Fruit fly (Drosophila melanogaster): Measurements from ENCODE around the gene CG2871.

CG2871 gene

DNA sequence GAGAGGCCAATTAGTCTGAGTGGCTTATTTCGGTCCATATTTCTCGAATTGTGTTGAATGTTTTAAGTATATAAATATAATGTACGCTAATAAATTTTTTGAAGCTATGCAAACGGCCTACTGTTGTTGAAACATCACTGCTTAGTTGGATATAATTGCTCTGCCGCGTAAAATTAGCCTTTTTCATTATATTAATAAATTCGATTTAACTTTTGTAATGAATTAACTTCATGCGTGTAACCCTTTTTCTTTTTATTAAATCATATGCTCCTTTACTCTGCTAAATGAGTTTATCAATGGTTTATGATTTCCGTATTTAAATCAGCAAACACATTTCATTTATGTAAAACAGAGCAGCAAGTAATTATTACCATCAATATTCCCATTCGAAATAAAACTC is 7.1 kb downstream of the CG2871 start, which contains the start of gene CG15472:
Gene CG15472 (minus strand): TSS at position 101 of the 400 bp plus-strand sequence.
- no peak for TF ChIP-seq CG4496 (GFP tag; IDR thresholded peaks at IDR 0.05)
- no peak for TF ChIP-seq fd96Ca (GFP tag; IDR thresholded peaks at IDR 0.05)
- no peak for TF ChIP-seq Pif1A (GFP tag; optimal IDR thresholded peaks at IDR 0.05)
- no peak for TF ChIP-seq CG9948 (tag; optimal IDR thresholded peaks at IDR 0.05)
- TF ChIP-seq CG32121 (GFP tag; IDR thresholded peaks at IDR 0.05), result no peak
- TF ChIP-seq CG34367 (tag; optimal IDR thresholded peaks at IDR 0.05), result no peak
- TF ChIP-seq CG8159 (tag; optimal IDR thresholded peaks at IDR 0.05), result no peak
- no peak for TF ChIP-seq D1 (tag; optimal IDR thresholded peaks at IDR 0.05)
- no peak for TF ChIP-seq CG8301 (tag; optimal IDR thresholded peaks at IDR 0.05)
- TF ChIP-seq CG14655 (GFP tag; optimal IDR thresholded peaks at IDR 0.05), result no peak

DNA sequence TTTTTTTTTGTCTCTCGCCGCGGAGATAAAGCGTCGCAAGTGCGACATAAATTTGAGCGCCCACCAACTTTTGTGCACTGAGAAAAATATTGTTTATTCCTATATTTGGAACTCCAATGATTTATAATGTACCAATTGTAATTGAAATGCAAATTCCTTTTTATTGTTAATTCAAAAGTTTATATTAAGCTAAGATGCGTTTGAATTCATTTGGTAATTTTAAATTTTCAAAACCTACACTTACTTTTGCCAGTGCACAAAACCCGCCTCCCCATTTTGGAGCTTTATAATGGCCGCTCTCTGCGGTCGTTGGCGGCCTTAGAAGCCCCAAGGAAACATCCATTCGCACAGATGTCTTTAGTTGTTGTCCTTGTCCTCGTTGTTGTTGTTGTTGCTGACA is 14.9 kb downstream of the CG2871 start:
- TF ChIP-seq CG8159 (tag; optimal IDR thresholded peaks at IDR 0.05) (peak; percentile 3), rn (GFP tag; IDR thresholded peaks at IDR 0.05) (no peak), CG14655 (GFP tag; optimal IDR thresholded peaks at IDR 0.05) (peak; percentile 22), Ets98B (GFP tag; IDR thresholded peaks at IDR 0.05) (0 out of 2 replicates have a peak, but pooled peaks have one; percentile 9), CG32121 (GFP tag; IDR thresholded peaks at IDR 0.05) (no peak), CG4496 (GFP tag; IDR thresholded peaks at IDR 0.05) (0 out of 3 replicates have a peak, but pooled peaks have one; percentile 11), CG15710 (tag; optimal IDR thresholded peaks at IDR 0.05) (no peak)

All from whole organism, pupa.